Fruit fly (Drosophila melanogaster) whole organism, embryonic: ENCODE data around the gene PGAP2.

Source experiments
- Bgb ChIP-seq: fragments of 200-800 bp; sonication (Bioruptor generic); IDR thresholded peaks from 2 replicates; pipeline ENCODE4 v1.3.6; 2022; ENCODE audit warnings: missing biosample characterization, missing genetic modification characterization; ENCODE audit not compliant: partially characterized antibody
- CG10654 ChIP-seq: fragments of 200-800 bp; sonication (Bioruptor generic); optimal IDR thresholded peaks from 2 replicates; lab custom pipeline; 2016; ENCODE audit warnings: missing biosample characterization, missing genetic modification characterization
- CG12236 ChIP-seq: fragments of 200-800 bp; sonication (Bioruptor generic); optimal IDR thresholded peaks from 2 replicates; lab custom pipeline; 2016; ENCODE audit warnings: missing biosample characterization, missing genetic modification characterization
- CG12299 ChIP-seq: fragments of 200-800 bp; sonication (Bioruptor generic); optimal IDR thresholded peaks from 2 replicates; lab custom pipeline; 2018; ENCODE audit warnings: missing biosample characterization, mild to moderate bottlenecking, missing genetic modification characterization
- CG15601 ChIP-seq: fragments of 200-800 bp; sonication (Bioruptor generic); optimal IDR thresholded peaks from 3 replicates; lab custom pipeline; 2019; ENCODE audit warnings: missing biosample characterization, mild to moderate bottlenecking, missing genetic modification characterization, moderate library complexity
- CG16779 ChIP-seq: fragments of 200-800 bp; sonication (Bioruptor generic); IDR thresholded peaks from 2 replicates; pipeline ENCODE4 v1.3.6; 2022; ENCODE audit warnings: missing biosample characterization, missing genetic modification characterization
- CG17385 ChIP-seq: fragments of 200-800 bp; sonication (Bioruptor generic); optimal IDR thresholded peaks from 3 replicates; lab custom pipeline; 2018; ENCODE audit warnings: missing biosample characterization, mild to moderate bottlenecking, missing genetic modification characterization
- CG18764 ChIP-seq: fragments of 200-800 bp; sonication (Bioruptor generic); optimal IDR thresholded peaks from 3 replicates; lab custom pipeline; 2016; ENCODE audit warnings: missing biosample characterization, missing genetic modification characterization
- CG2199 ChIP-seq: fragments of 200-800 bp; sonication (Bioruptor generic); IDR thresholded peaks from 3 replicates; pipeline ENCODE4 v1.3.6; 2022; ENCODE audit warnings: missing biosample characterization, missing genetic modification characterization
- CG31224 ChIP-seq: fragments of 200-800 bp; sonication (Bioruptor generic); IDR thresholded peaks from 2 replicates; pipeline ENCODE4 v1.3.6; 2022; ENCODE audit warnings: missing biosample characterization, missing genetic modification characterization
- CG3163 ChIP-seq: fragments of 200-800 bp; sonication (Bioruptor generic); optimal IDR thresholded peaks from 3 replicates; lab custom pipeline; 2016; ENCODE audit warnings: missing biosample characterization, missing genetic modification characterization
- CG32767 ChIP-seq: fragments of 200-800 bp; sonication (Bioruptor generic); IDR thresholded peaks from 2 replicates; pipeline ENCODE4 v1.3.6; 2022; ENCODE audit warnings: missing biosample characterization, missing genetic modification characterization
- CG33213 ChIP-seq: fragments of 200-800 bp; sonication (Bioruptor generic); optimal IDR thresholded peaks from 3 replicates; lab custom pipeline; 2016; ENCODE audit warnings: missing biosample characterization, missing genetic modification characterization
- CG4617 ChIP-seq: fragments of 200-800 bp; sonication (Bioruptor generic); optimal IDR thresholded peaks from 3 replicates; lab custom pipeline; 2016; ENCODE audit warnings: missing biosample characterization, missing genetic modification characterization, borderline replicate concordance
- CG4730 ChIP-seq: fragments of 200-800 bp; sonication (Bioruptor generic); IDR thresholded peaks from 2 replicates; pipeline ENCODE4 v1.3.6; 2022; ENCODE audit warnings: missing biosample characterization, missing genetic modification characterization
- CG6765 ChIP-seq: fragments of 200-800 bp; sonication (Bioruptor generic); optimal IDR thresholded peaks from 3 replicates; lab custom pipeline; 2017; ENCODE audit warnings: missing biosample characterization, mild to moderate bottlenecking, missing genetic modification characterization
- CG7928 ChIP-seq: fragments of 200-800 bp; sonication (Bioruptor generic); optimal IDR thresholded peaks from 2 replicates; lab custom pipeline; 2017; ENCODE audit warnings: missing biosample characterization, mild to moderate bottlenecking, missing genetic modification characterization
- CG8359 ChIP-seq: fragments of 200-800 bp; sonication (Bioruptor generic); optimal IDR thresholded peaks from 2 replicates; lab custom pipeline; 2017; ENCODE audit warnings: missing biosample characterization, mild to moderate bottlenecking, missing genetic modification characterization, borderline replicate concordance
- CG9727 ChIP-seq: fragments of 200-800 bp; sonication (Bioruptor generic); optimal IDR thresholded peaks from 3 replicates; lab custom pipeline; 2017; ENCODE audit warnings: missing biosample characterization, mild to moderate bottlenecking, missing genetic modification characterization
- CHES-1-like ChIP-seq: fragments of 200-800 bp; sonication (Bioruptor generic); optimal IDR thresholded peaks from 2 replicates; lab custom pipeline; 2016; ENCODE audit warnings: missing biosample characterization, missing genetic modification characterization
- D19A ChIP-seq: fragments of 200-800 bp; optimal IDR thresholded peaks from 3 replicates; lab custom pipeline; 2019; ENCODE audit warnings: missing biosample characterization, mild to moderate bottlenecking, missing genetic modification characterization, moderate library complexity
- HLH4C ChIP-seq: fragments of 200-800 bp; sonication (Bioruptor generic); IDR thresholded peaks from 3 replicates; pipeline ENCODE4 v1.3.6; 2022; ENCODE audit warnings: missing biosample characterization, missing genetic modification characterization; ENCODE audit not compliant: partially characterized antibody
- HLHmδ ChIP-seq: fragments of 200-800 bp; sonication (Bioruptor generic); optimal IDR thresholded peaks from 2 replicates; lab custom pipeline; 2018; ENCODE audit warnings: missing biosample characterization, mild to moderate bottlenecking, missing genetic modification characterization, moderate library complexity
- Hr39 ChIP-seq: fragments of >200 bp; optimal IDR thresholded peaks from 2 replicates; lab custom pipeline; 2017
- Jarid2 ChIP-seq: fragments of 200-800 bp; sonication (Bioruptor generic); optimal IDR thresholded peaks from 3 replicates; lab custom pipeline; 2017; ENCODE audit warnings: mild to moderate bottlenecking, missing biosample characterization, missing genetic modification reagents, missing genetic modification characterization
- Ptx1 ChIP-seq: fragments of 200-800 bp; sonication (Bioruptor generic); IDR thresholded peaks from 2 replicates; pipeline ENCODE4 v1.3.6; 2022; ENCODE audit warnings: missing biosample characterization, missing genetic modification characterization
- Scr ChIP-seq: fragments of 200-800 bp; sonication (Bioruptor generic); IDR thresholded peaks from 2 replicates; pipeline ENCODE4 v1.3.6; 2022; ENCODE audit warnings: missing biosample characterization, missing genetic modification characterization; ENCODE audit not compliant: partially characterized antibody
- Six4 ChIP-seq: fragments of 200-800 bp; sonication (Bioruptor generic); optimal IDR thresholded peaks from 2 replicates; lab custom pipeline; 2016; ENCODE audit warnings: missing biosample characterization, missing genetic modification characterization
- Tbp ChIP-seq: fragments of >200 bp; optimal IDR thresholded peaks from 2 replicates; lab custom pipeline; 2018; ENCODE audit warnings: missing biosample characterization, missing genetic modification characterization
- chm ChIP-seq: fragments of 200-800 bp; sonication (Bioruptor generic); IDR thresholded peaks from 2 replicates; pipeline ENCODE4 v1.3.6; 2022; ENCODE audit warnings: missing biosample characterization, missing genetic modification characterization
- ci ChIP-seq: fragments of 200-800 bp; sonication (Bioruptor generic); IDR thresholded peaks from 3 replicates; pipeline ENCODE4 v1.3.6; 2022; ENCODE audit warnings: missing biosample characterization, missing genetic modification characterization
- crp ChIP-seq, 2 experiments: fragments of 200-800 bp; sonication (Bioruptor generic); optimal IDR thresholded peaks; 2 replicates in 1 of 2; 3 replicates in 1 of 2; lab custom pipeline; 2017; ENCODE audit warnings: missing biosample characterization in 2 of 2, missing genetic modification characterization in 2 of 2, mild to moderate bottlenecking in 1 of 2, moderate library complexity in 1 of 2
- ewg ChIP-seq: fragments of 200-800 bp; sonication (Bioruptor generic); optimal IDR thresholded peaks from 3 replicates; lab custom pipeline; 2017; ENCODE audit warnings: mild to moderate bottlenecking, missing biosample characterization, missing genetic modification reagents, missing genetic modification characterization
- fd102C ChIP-seq: fragments of 200-800 bp; sonication (Bioruptor generic); optimal IDR thresholded peaks from 2 replicates; lab custom pipeline; 2018; ENCODE audit warnings: missing biosample characterization, mild to moderate bottlenecking, missing genetic modification characterization, moderate library complexity
- inv ChIP-seq: fragments of 200-800 bp; sonication (Bioruptor generic); IDR thresholded peaks from 2 replicates; pipeline ENCODE4 v1.3.6; 2022; ENCODE audit warnings: missing biosample characterization, missing genetic modification characterization; ENCODE audit not compliant: partially characterized antibody
- kah ChIP-seq: fragments of 200-800 bp; sonication (Bioruptor generic); optimal IDR thresholded peaks from 2 replicates; lab custom pipeline; 2018; ENCODE audit warnings: missing biosample characterization, mild to moderate bottlenecking, missing genetic modification characterization
- klu ChIP-seq: fragments of 200-800 bp; sonication (Bioruptor generic); IDR thresholded peaks from 2 replicates; pipeline ENCODE4 v1.3.6; 2022; ENCODE audit warnings: missing biosample characterization, missing genetic modification characterization
- lmd ChIP-seq: fragments of 200-800 bp; sonication (Bioruptor generic); IDR thresholded peaks from 2 replicates; pipeline ENCODE4 v1.3.6; 2022; ENCODE audit warnings: missing biosample characterization, missing genetic modification characterization
- onecut ChIP-seq: fragments of 200-800 bp; sonication (Bioruptor generic); IDR thresholded peaks from 2 replicates; pipeline ENCODE4 v1.3.6; 2022; ENCODE audit warnings: missing biosample characterization, missing genetic modification characterization
- pan ChIP-seq, 4 experiments: fragments of >200 bp in 3 of 4; fragments of 200-800 bp in 1 of 4; sonication (Bioruptor generic) in 1 of 4; optimal IDR thresholded peaks in 3 of 4; IDR thresholded peaks in 1 of 4; 2 replicates each; pipeline versions ENCODE4 v1.3.6 to Lab custom; 2017 to 2022; ENCODE audit warnings: missing biosample characterization in 2 of 4, missing genetic modification characterization in 2 of 4, mixed read lengths in 1 of 4
- pho ChIP-seq: fragments of 200-800 bp; sonication (Bioruptor generic); optimal IDR thresholded peaks from 2 replicates; lab custom pipeline; 2016; ENCODE audit warnings: missing biosample characterization, missing genetic modification characterization
- pita ChIP-seq: fragments of 200-800 bp; sonication (Bioruptor generic); optimal IDR thresholded peaks from 2 replicates; lab custom pipeline; 2017; ENCODE audit warnings: missing biosample characterization, mild to moderate bottlenecking, missing genetic modification characterization
- sc ChIP-seq, 3 experiments: fragments of >200 bp in 2 of 3; fragments of 200-800 bp in 1 of 3; sonication (Bioruptor generic) in 1 of 3; optimal IDR thresholded peaks; 2 replicates in 2 of 3; 3 replicates in 1 of 3; lab custom pipeline; 2017; ENCODE audit warnings: mild to moderate bottlenecking in 1 of 3, missing biosample characterization in 1 of 3, missing genetic modification characterization in 1 of 3, missing genetic modification reagents in 1 of 3
- shn ChIP-seq: fragments of 200-800 bp; sonication (Bioruptor generic); optimal IDR thresholded peaks from 3 replicates; lab custom pipeline; 2016; ENCODE audit warnings: missing biosample characterization, missing genetic modification characterization
- unpg ChIP-seq: fragments of 200-800 bp; sonication (Bioruptor generic); optimal IDR thresholded peaks from 3 replicates; lab custom pipeline; 2018; ENCODE audit warnings: missing biosample characterization, mild to moderate bottlenecking, missing genetic modification characterization, moderate library complexity
- vnd ChIP-seq: fragments of 200-800 bp; sonication (Bioruptor generic); IDR thresholded peaks from 3 replicates; pipeline ENCODE4 v1.3.6; 2022; ENCODE audit warnings: missing biosample characterization, missing genetic modification characterization; ENCODE audit not compliant: partially characterized antibody
- wor ChIP-seq: fragments of 200-800 bp; sonication (Bioruptor generic); IDR thresholded peaks from 2 replicates; pipeline ENCODE4 v1.3.6; 2022; ENCODE audit warnings: missing biosample characterization, missing genetic modification characterization
- z ChIP-seq: fragments of 200-800 bp; sonication (Bioruptor generic); IDR thresholded peaks from 3 replicates; pipeline ENCODE4 v1.3.6; 2022; ENCODE audit warnings: missing biosample characterization, missing genetic modification characterization
- zen2 ChIP-seq: fragments of 200-800 bp; sonication (Bioruptor generic); IDR thresholded peaks from 3 replicates; pipeline ENCODE4 v1.3.6; 2022; ENCODE audit warnings: missing biosample characterization, missing genetic modification characterization; ENCODE audit not compliant: partially characterized antibody

PGAP2 gene

dm6 chr2L:841708-842107 is 22.4 kb upstream of the PGAP2 start (continued):
- TF ChIP-seq CG7928 (GFP tag; lab: Kevin White, UChicago) (peak; percentile 38), pita (no peak), shn (GFP tag; lab: Kevin White, UChicago) (peak; percentile 33), CG4730 (GFP tag; lab: Robert Waterston, UW) (peak; percentile 51; the same call in 1 of the 2 replicates), CG2199 (GFP tag; lab: Robert Waterston, UW) (no peak), CG18764 (GFP tag; lab: Kevin White, UChicago) (peak; percentile 7), klu (GFP tag; lab: Robert Waterston, UW) (peak; percentile 77), crp (GFP tag; optimal IDR thresholded peaks at IDR 0.05; lab: Kevin White, UChicago) (no peak), CG16779 (GFP tag; lab: Robert Waterston, UW) (0 out of 2 replicates have a peak, but pooled peaks have one; percentile 24), lmd (GFP tag; lab: Robert Waterston, UW) (peak; percentile 87), wor (GFP tag; lab: Robert Waterston, UW) (peak; percentile 48), ci (GFP tag; lab: Robert Waterston, UW) (peak; percentile 82), Jarid2 (GFP tag; lab: Kevin White, UChicago) (peak; percentile 4), CG32767 (GFP tag; lab: Robert Waterston, UW) (peak; percentile 45; the same call in 1 of the 2 replicates), CG17385 (GFP tag; lab: Kevin White, UChicago) (peak; percentile 57), CHES-1-like (peak; percentile 73), CG12236 (GFP tag; lab: Kevin White, UChicago) (peak; percentile 19), Ptx1 (GFP tag; lab: Robert Waterston, UW) (peak; percentile 80), unpg (peak; percentile 69), CG31224 (GFP tag; lab: Robert Waterston, UW) (peak; percentile 84), ewg (GFP tag; lab: Kevin White, UChicago) (peak; percentile 43), pho (peak; percentile 75), zen2 (GFP tag; lab: Robert Waterston, UW) (no peak), CG6765 (GFP tag; lab: Kevin White, UChicago) (peak; percentile 44), CG12299 (no peak), sc (optimal IDR thresholded peaks at IDR 0.05; lab: Kevin White, UChicago) (no peak), sc (GFP tag; optimal IDR thresholded peaks at IDR 0.05; lab: Kevin White, UChicago) (no peak), Hr39 (lab: Kevin White, UChicago) (no peak), CG3163 (GFP tag; lab: Kevin White, UChicago) (no peak), CG15601 (tag; lab: Kevin White, UChicago) (peak; percentile 2), CG10654 (peak; percentile 43), Scr (no peak), CG4617 (GFP tag; lab: Kevin White, UChicago) (no peak), Six4 (GFP tag; lab: Kevin White, UChicago) (peak; percentile 13), chm (GFP tag; lab: Robert Waterston, UW) (peak; percentile 70), HLH4C (GFP tag; lab: Robert Waterston, UW) (no peak), HLHmδ (GFP tag; lab: Kevin White, UChicago) (no peak), CG8359 (GFP tag; lab: Kevin White, UChicago) (no peak), CG9727 (GFP tag; lab: Kevin White, UChicago) (peak; percentile 65), CG33213 (GFP tag; lab: Kevin White, UChicago) (no peak), z (GFP tag; lab: Robert Waterston, UW) (0 out of 3 replicates have a peak, but pooled peaks have one; percentile 43), D19A (no peak), Bgb (GFP tag; lab: Robert Waterston, UW) (no peak), pan (optimal IDR thresholded peaks at IDR 0.05; lab: Kevin White, UChicago) (no peak), pan (GFP tag; optimal IDR thresholded peaks at IDR 0.05 in 1 of 2, IDR thresholded peaks at IDR 0.05 in 1 of 2) (peak in 1 of 2 experiments; percentile 83), onecut (peak; percentile 32; the same call in 1 of the 2 replicates), kah (GFP tag; lab: Kevin White, UChicago) (peak; percentile 11), Tbp (GFP tag; lab: Kevin White, UChicago) (no peak), vnd (GFP tag; lab: Robert Waterston, UW) (no peak), fd102C (GFP tag; lab: Kevin White, UChicago) (no peak), inv (GFP tag; lab: Robert Waterston, UW) (no peak)
